Worm (Caenorhabditis elegans) whole organism, L4 larva: Measurements from ENCODE around the gene F17E9.15.

Experiments used
- ama-1 ChIP-seq: fragments of 150-350 bp; optimal IDR thresholded peaks from 2 replicates; lab custom pipeline; 2014; ENCODE audit warnings: inconsistent platforms, mixed read lengths
- dpl-1 ChIP-seq: fragments of 150-350 bp; optimal IDR thresholded peaks from 2 replicates; lab custom pipeline; 2014; ENCODE audit warnings: missing biosample characterization, missing genetic modification reagents, missing genetic modification characterization
- egl-27 ChIP-seq: sonication (generic microtip); optimal IDR thresholded peaks from 3 replicates; lab custom pipeline; 2017; ENCODE audit warnings: missing biosample characterization, missing genetic modification reagents, missing genetic modification characterization
- hlh-30 ChIP-seq: sonication (generic microtip); optimal IDR thresholded peaks from 2 replicates; lab custom pipeline; 2017; ENCODE audit warnings: antibody characterized with exemption, mild to moderate bottlenecking, missing genetic modification characterization, missing compliant biosample characterization; ENCODE audit not compliant: insufficient read depth
- lin-15B ChIP-seq: fragments of 150-350 bp; sonication (generic microtip); optimal IDR thresholded peaks from 3 replicates; lab custom pipeline; 2014; ENCODE audit warnings: missing biosample characterization, missing genetic modification characterization
- lsy-2 ChIP-seq, 2 experiments: fragments of 150-350 bp in 1 of 2; sonication (generic microtip) in 1 of 2; optimal IDR thresholded peaks; 2 replicates each; lab custom pipeline; 2014 to 2017; ENCODE audit warnings: missing biosample characterization in 2 of 2, missing genetic modification characterization in 2 of 2
- mxl-2 ChIP-seq: fragments of 200-800 bp; sonication (Bioruptor generic); conservative IDR thresholded peaks from 2 replicates; pipeline ENCODE4 v1.3.6; 2022; ENCODE audit warnings: missing genetic modification reagents, missing genetic modification characterization, missing compliant biosample characterization
- nhr-237 ChIP-seq: sonication (generic microtip); optimal IDR thresholded peaks from 2 replicates; lab custom pipeline; 2017; ENCODE audit warnings: missing biosample characterization, missing genetic modification characterization
- nhr-28 ChIP-seq: fragments of 150-350 bp; optimal IDR thresholded peaks from 2 replicates; lab custom pipeline; 2014; ENCODE audit warnings: missing biosample characterization, missing genetic modification characterization
- nhr-77 ChIP-seq: fragments of 150-350 bp; optimal IDR thresholded peaks from 2 replicates; lab custom pipeline; 2014; ENCODE audit warnings: missing biosample characterization, missing genetic modification characterization
- pha-4 ChIP-seq, 2 experiments: fragments of 150-350 bp in 1 of 2; fragments of 200-800 bp in 1 of 2; sonication (Bioruptor generic) in 1 of 2; IDR thresholded peaks in 1 of 2; optimal IDR thresholded peaks in 1 of 2; 2 replicates each; pipeline versions ENCODE4 v1.3.6 to Lab custom; 2014 to 2022; ENCODE audit warnings: missing genetic modification characterization in 2 of 2, missing genetic modification reagents in 2 of 2, missing biosample characterization in 1 of 2, missing compliant biosample characterization in 1 of 2
- snpc-1.2 ChIP-seq: fragments of 200-800 bp; sonication (Bioruptor generic); IDR thresholded peaks from 2 replicates; pipeline ENCODE4 v1.3.6; 2022; ENCODE audit warnings: missing genetic modification reagents, missing genetic modification characterization, missing compliant biosample characterization
- unc-39 ChIP-seq: sonication (generic microtip); optimal IDR thresholded peaks from 2 replicates; lab custom pipeline; 2017; ENCODE audit warnings: missing biosample characterization, missing genetic modification characterization
- unc-62 ChIP-seq, 3 experiments: fragments of 150-350 bp in 1 of 3; sonication (generic microtip); optimal IDR thresholded peaks in 2 of 3; peaks in 1 of 3; 1 replicate in 1 of 3; 2 replicates in 2 of 3; lab custom pipeline; 2014 to 2017; ENCODE audit warnings: missing biosample characterization in 3 of 3, missing genetic modification characterization in 3 of 3, missing genetic modification reagents in 3 of 3, missing genotype in 1 of 3

DNA sequence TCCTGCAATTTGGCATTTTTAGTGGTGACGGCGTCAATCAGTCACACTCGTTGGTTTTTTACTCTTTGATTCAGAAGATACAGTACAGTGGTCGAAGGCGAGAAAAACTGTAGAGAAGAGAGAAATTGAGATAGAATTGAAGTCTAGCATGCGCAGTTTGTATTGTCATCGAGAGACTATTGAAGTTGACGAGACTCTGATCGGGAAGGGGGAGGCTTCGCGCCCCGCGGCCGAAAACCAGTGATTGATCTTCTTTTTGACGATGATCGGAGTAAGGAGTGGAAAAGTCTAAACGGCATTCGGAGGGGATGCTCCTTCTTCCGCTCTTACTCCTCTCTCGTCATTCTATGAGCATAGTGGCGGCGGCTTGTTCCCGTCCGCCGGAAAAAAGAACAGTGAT is 45.3 kb upstream of the F17E9.15 start:
- TF ChIP-seq unc-39 (tag; lab: Kevin White, UChicago) (no peak), nhr-28 (tag; lab: Kevin White, UChicago) (peak; percentile 93), hlh-30 (tag; lab: Kevin White, UChicago) (no peak), nhr-77 (tag; lab: Kevin White, UChicago) (no peak), egl-27 (tag; lab: Kevin White, UChicago) (no peak), pha-4 (GFP tag; IDR thresholded peaks at IDR 0.05; lab: Robert Waterston, UW) (no peak), pha-4 (tag; optimal IDR thresholded peaks at IDR 0.05; lab: Kevin White, UChicago) (no peak), unc-62 (GFP tag; optimal IDR thresholded peaks at IDR 0.05 in 1 of 2; lab: Kevin White, UChicago) (peak in 1 of 2 experiments; percentile 88), unc-62 (tag; optimal IDR thresholded peaks at IDR 0.05; lab: Kevin White, UChicago) (no peak), lsy-2 (tag; optimal IDR thresholded peaks at IDR 0.05; lab: Kevin White, UChicago) (no peak), snpc-1.2 (GFP tag; lab: Robert Waterston, UW) (no peak), dpl-1 (GFP tag; lab: Kevin White, UChicago) (no peak), nhr-237 (tag; lab: Kevin White, UChicago) (no peak), ama-1 (no peak), mxl-2 (no peak), lin-15B (tag; lab: Kevin White, UChicago) (no peak)
